Worm (Caenorhabditis elegans): Measurements from ENCODE around the gene pals-25.

DNA sequence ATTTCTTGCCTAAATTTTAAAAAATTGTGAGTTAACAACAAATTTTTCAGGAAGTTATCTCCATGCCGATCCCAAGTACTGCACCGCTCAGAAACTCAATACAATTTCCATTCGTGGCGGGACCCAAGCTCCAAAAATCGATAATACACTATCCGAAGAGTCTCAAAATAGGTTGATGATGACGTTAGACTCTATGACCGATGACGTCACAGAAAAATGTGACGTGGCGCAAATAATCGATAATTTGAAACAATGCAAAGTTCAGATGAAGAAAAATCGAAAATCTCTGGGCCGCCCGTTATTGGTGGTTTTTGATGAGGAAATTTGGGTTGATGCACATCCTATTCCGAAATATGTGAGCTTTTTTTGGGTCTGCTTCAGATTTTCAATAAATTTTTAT lies 50.0 kb downstream of the pals-25 start:
- TF ChIP-seq pqm-1 (tag; optimal IDR thresholded peaks at IDR 0.05) (no peak), D1046.2 (GFP tag; IDR thresholded peaks at IDR 0.05) (no peak), hlh-11 (tag; optimal IDR thresholded peaks at IDR 0.05) (no peak), dmd-9 (GFP tag; IDR thresholded peaks at IDR 0.05) (no peak)
